Fruit fly (Drosophila melanogaster) whole organism, embryonic: Measurements from ENCODE around the gene Mkp3.

Experiments used
- Abd-B ChIP-seq: fragments of 200-800 bp; sonication (Bioruptor generic); optimal IDR thresholded peaks from 2 replicates; lab custom pipeline; 2018; ENCODE audit warnings: missing biosample characterization, mild to moderate bottlenecking, missing genetic modification characterization, moderate library complexity
- Atf-2 ChIP-seq: fragments of 200-800 bp; sonication (Bioruptor generic); optimal IDR thresholded peaks from 2 replicates; lab custom pipeline; 2016; ENCODE audit warnings: missing biosample characterization, missing genetic modification characterization
- CG10274 ChIP-seq: fragments of 200-800 bp; sonication (Bioruptor generic); optimal IDR thresholded peaks from 3 replicates; lab custom pipeline; 2017; ENCODE audit warnings: missing biosample characterization, mild to moderate bottlenecking, missing genetic modification characterization
- CG10366 ChIP-seq: fragments of 200-800 bp; sonication (Bioruptor generic); IDR thresholded peaks from 2 replicates; pipeline ENCODE4 v1.3.6; 2022; ENCODE audit warnings: missing biosample characterization, missing genetic modification characterization
- CG10431 ChIP-seq: fragments of 200-800 bp; sonication (Bioruptor generic); optimal IDR thresholded peaks from 3 replicates; lab custom pipeline; 2018; ENCODE audit warnings: missing biosample characterization, mild to moderate bottlenecking, missing genetic modification characterization
- CG11723 ChIP-seq: fragments of 200-800 bp; sonication (Bioruptor generic); optimal IDR thresholded peaks from 2 replicates; lab custom pipeline; 2017; ENCODE audit warnings: missing biosample characterization, mild to moderate bottlenecking, missing genetic modification characterization
- CG12104 ChIP-seq: fragments of 200-800 bp; sonication (Bioruptor generic); optimal IDR thresholded peaks from 3 replicates; lab custom pipeline; 2016; ENCODE audit warnings: missing biosample characterization, missing genetic modification characterization
- CG15696 ChIP-seq: fragments of 200-800 bp; sonication (Bioruptor generic); optimal IDR thresholded peaks from 2 replicates; lab custom pipeline; 2019; ENCODE audit warnings: missing biosample characterization, mild to moderate bottlenecking, missing genetic modification characterization, moderate library complexity
- CG17359 ChIP-seq: fragments of 200-800 bp; sonication (Bioruptor generic); optimal IDR thresholded peaks from 3 replicates; lab custom pipeline; 2018; ENCODE audit warnings: missing biosample characterization, mild to moderate bottlenecking, missing genetic modification characterization, moderate library complexity
- CG17385 ChIP-seq: fragments of 200-800 bp; sonication (Bioruptor generic); optimal IDR thresholded peaks from 3 replicates; lab custom pipeline; 2018; ENCODE audit warnings: missing biosample characterization, mild to moderate bottlenecking, missing genetic modification characterization
- CG17568 ChIP-seq: fragments of 200-800 bp; sonication (Bioruptor generic); optimal IDR thresholded peaks from 2 replicates; lab custom pipeline; 2018; ENCODE audit warnings: missing biosample characterization, mild to moderate bottlenecking, missing genetic modification characterization, moderate library complexity
- CG17829 ChIP-seq: fragments of 200-800 bp; optimal IDR thresholded peaks from 2 replicates; lab custom pipeline; 2019; ENCODE audit warnings: missing biosample characterization, mild to moderate bottlenecking, missing genetic modification characterization, moderate library complexity
- CG18764 ChIP-seq: fragments of 200-800 bp; sonication (Bioruptor generic); optimal IDR thresholded peaks from 3 replicates; lab custom pipeline; 2016; ENCODE audit warnings: missing biosample characterization, missing genetic modification characterization
- CG31224 ChIP-seq: fragments of 200-800 bp; sonication (Bioruptor generic); IDR thresholded peaks from 2 replicates; pipeline ENCODE4 v1.3.6; 2022; ENCODE audit warnings: missing biosample characterization, missing genetic modification characterization
- CG32772 ChIP-seq: fragments of 200-800 bp; sonication (Bioruptor generic); IDR thresholded peaks from 2 replicates; pipeline ENCODE4 v1.3.6; 2022; ENCODE audit warnings: missing biosample characterization, missing genetic modification characterization
- CG4820 ChIP-seq: fragments of 200-800 bp; sonication (Bioruptor generic); optimal IDR thresholded peaks from 3 replicates; lab custom pipeline; 2016; ENCODE audit warnings: missing biosample characterization, missing genetic modification characterization
- CG7271 ChIP-seq: fragments of 200-800 bp; sonication (Bioruptor generic); optimal IDR thresholded peaks from 2 replicates; lab custom pipeline; 2018; ENCODE audit warnings: missing biosample characterization, mild to moderate bottlenecking, missing genetic modification characterization, moderate library complexity
- CG7357 ChIP-seq: fragments of 200-800 bp; sonication (Bioruptor generic); IDR thresholded peaks from 3 replicates; pipeline ENCODE4 v1.3.6; 2022; ENCODE audit warnings: missing biosample characterization, missing genetic modification characterization
- CG7786 ChIP-seq: fragments of 200-800 bp; sonication (Bioruptor generic); optimal IDR thresholded peaks from 2 replicates; lab custom pipeline; 2016; ENCODE audit warnings: missing biosample characterization, missing genetic modification characterization
- CG7839 ChIP-seq: fragments of 200-800 bp; sonication (Bioruptor generic); optimal IDR thresholded peaks from 3 replicates; lab custom pipeline; 2018; ENCODE audit warnings: missing biosample characterization, mild to moderate bottlenecking, missing genetic modification characterization, moderate library complexity
- CG8478 ChIP-seq: fragments of >200 bp; optimal IDR thresholded peaks from 2 replicates; lab custom pipeline; 2018
- Doc2 ChIP-seq: fragments of 200-800 bp; sonication (Bioruptor generic); IDR thresholded peaks from 2 replicates; pipeline ENCODE4 v1.3.6; 2022; ENCODE audit warnings: missing biosample characterization, missing genetic modification characterization
- Dp ChIP-seq: fragments of 200-800 bp; sonication (Bioruptor generic); optimal IDR thresholded peaks from 2 replicates; lab custom pipeline; 2018; ENCODE audit warnings: missing biosample characterization, mild to moderate bottlenecking, missing genetic modification characterization, moderate library complexity
- Gsc ChIP-seq: fragments of 200-800 bp; sonication (Bioruptor generic); IDR thresholded peaks from 2 replicates; pipeline ENCODE4 v1.3.6; 2022; ENCODE audit warnings: missing biosample characterization, missing genetic modification characterization
- HLH54F ChIP-seq: fragments of 200-800 bp; sonication (Bioruptor generic); optimal IDR thresholded peaks from 3 replicates; lab custom pipeline; 2016; ENCODE audit warnings: missing biosample characterization, missing genetic modification characterization
- Hey ChIP-seq: fragments of 200-800 bp; sonication (Bioruptor generic); optimal IDR thresholded peaks from 3 replicates; lab custom pipeline; 2018; ENCODE audit warnings: missing biosample characterization, mild to moderate bottlenecking, missing genetic modification characterization
- Hmr ChIP-seq: fragments of 200-800 bp; sonication (Bioruptor generic); optimal IDR thresholded peaks from 3 replicates; lab custom pipeline; 2017; ENCODE audit warnings: mild to moderate bottlenecking, missing biosample characterization, missing genetic modification reagents, missing genetic modification characterization
- Nf-YA ChIP-seq: fragments of 200-800 bp; sonication (Bioruptor generic); IDR thresholded peaks from 2 replicates; pipeline ENCODE4 v1.3.6; 2022; ENCODE audit warnings: missing biosample characterization, missing genetic modification characterization
- Pdp1 ChIP-seq, 2 experiments: fragments of 200-800 bp; sonication (Bioruptor generic); optimal IDR thresholded peaks; 3 replicates each; lab custom pipeline; 2016; ENCODE audit warnings: missing biosample characterization in 2 of 2, missing genetic modification characterization in 2 of 2, mild to moderate bottlenecking in 1 of 2, moderate library complexity in 1 of 2
- Ravus ChIP-seq: fragments of 200-800 bp; sonication (Bioruptor generic); IDR thresholded peaks from 2 replicates; pipeline ENCODE4 v1.3.6; 2022; ENCODE audit warnings: missing biosample characterization, missing genetic modification characterization
- Side ChIP-seq: fragments of 200-800 bp; sonication (Bioruptor generic); optimal IDR thresholded peaks from 2 replicates; lab custom pipeline; 2016; ENCODE audit warnings: missing biosample characterization, missing genetic modification characterization
- Ssrp ChIP-seq: fragments of 200-800 bp; sonication (Bioruptor generic); optimal IDR thresholded peaks from 2 replicates; lab custom pipeline; 2018; ENCODE audit warnings: missing biosample characterization, mild to moderate bottlenecking, missing genetic modification characterization, moderate library complexity
- abd-A ChIP-seq: fragments of 200-800 bp; sonication (Bioruptor generic); optimal IDR thresholded peaks from 3 replicates; lab custom pipeline; 2019; ENCODE audit warnings: missing biosample characterization, mild to moderate bottlenecking, missing genetic modification characterization, moderate library complexity
- amos ChIP-seq: fragments of 200-800 bp; sonication (Bioruptor generic); IDR thresholded peaks from 2 replicates; pipeline ENCODE4 v1.3.6; 2022; ENCODE audit warnings: missing biosample characterization, missing genetic modification characterization; ENCODE audit not compliant: partially characterized antibody
- cad ChIP-seq: fragments of >200 bp; optimal IDR thresholded peaks from 2 replicates; lab custom pipeline; 2017; ENCODE audit warnings: missing biosample characterization, missing genetic modification characterization
- crol ChIP-seq: fragments of 200-800 bp; sonication (Bioruptor generic); IDR thresholded peaks from 2 replicates; pipeline ENCODE4 v1.3.6; 2022; ENCODE audit warnings: missing biosample characterization, missing genetic modification characterization
- crp ChIP-seq, 2 experiments: fragments of 200-800 bp; sonication (Bioruptor generic); optimal IDR thresholded peaks; 2 replicates in 1 of 2; 3 replicates in 1 of 2; lab custom pipeline; 2017; ENCODE audit warnings: missing biosample characterization in 2 of 2, missing genetic modification characterization in 2 of 2, mild to moderate bottlenecking in 1 of 2, moderate library complexity in 1 of 2
- gcm ChIP-seq: fragments of 200-800 bp; sonication (Bioruptor generic); optimal IDR thresholded peaks from 2 replicates; lab custom pipeline; 2019; ENCODE audit warnings: missing biosample characterization, mild to moderate bottlenecking, missing genetic modification characterization, moderate library complexity
- gcm2 ChIP-seq: fragments of 200-800 bp; sonication (Bioruptor generic); optimal IDR thresholded peaks from 2 replicates; lab custom pipeline; 2016; ENCODE audit warnings: missing biosample characterization, missing genetic modification characterization
- gfzf ChIP-seq: fragments of 200-800 bp; sonication (Bioruptor generic); optimal IDR thresholded peaks from 2 replicates; lab custom pipeline; 2016; ENCODE audit warnings: missing biosample characterization, mild to moderate bottlenecking, missing genetic modification characterization, moderate library complexity
- gro ChIP-seq: fragments of 200-800 bp; sonication (Bioruptor generic); optimal IDR thresholded peaks from 2 replicates; lab custom pipeline; 2016; ENCODE audit warnings: missing biosample characterization, missing genetic modification characterization
- h ChIP-seq: fragments of >200 bp; optimal IDR thresholded peaks from 2 replicates; lab custom pipeline; 2017
- her ChIP-seq: fragments of 200-800 bp; sonication (Bioruptor generic); optimal IDR thresholded peaks from 2 replicates; lab custom pipeline; 2016; ENCODE audit warnings: missing biosample characterization, missing genetic modification characterization
- hth ChIP-seq: fragments of >200 bp; optimal IDR thresholded peaks from 2 replicates; lab custom pipeline; 2017; ENCODE audit warnings: inconsistent platforms
- jing ChIP-seq: fragments of 200-800 bp; sonication (Bioruptor generic); optimal IDR thresholded peaks from 2 replicates; lab custom pipeline; 2018; ENCODE audit warnings: missing biosample characterization, mild to moderate bottlenecking, missing genetic modification characterization
- lbe ChIP-seq: fragments of 200-800 bp; sonication (Bioruptor generic); optimal IDR thresholded peaks from 2 replicates; lab custom pipeline; 2016; ENCODE audit warnings: missing biosample characterization, mild to moderate bottlenecking, missing genetic modification characterization
- nom ChIP-seq: fragments of 200-800 bp; sonication (Bioruptor generic); optimal IDR thresholded peaks from 2 replicates; lab custom pipeline; 2017; ENCODE audit warnings: missing biosample characterization, missing genetic modification characterization, mild to moderate bottlenecking, moderate library complexity, missing genetic modification reagents
- otp ChIP-seq: fragments of 200-800 bp; sonication (Bioruptor generic); IDR thresholded peaks from 3 replicates; pipeline ENCODE4, ENCODE4 v1.3.6; 2022; ENCODE audit warnings: missing biosample characterization, missing genetic modification characterization
- pb ChIP-seq: fragments of 200-800 bp; sonication (Bioruptor generic); optimal IDR thresholded peaks from 3 replicates; lab custom pipeline; 2016; ENCODE audit warnings: missing biosample characterization, missing genetic modification characterization
- scrt ChIP-seq: fragments of 200-800 bp; sonication (Bioruptor generic); optimal IDR thresholded peaks from 2 replicates; lab custom pipeline; 2018; ENCODE audit warnings: missing biosample characterization, mild to moderate bottlenecking, missing genetic modification characterization, moderate library complexity
- wek ChIP-seq: fragments of 200-800 bp; sonication (Bioruptor generic); optimal IDR thresholded peaks from 3 replicates; lab custom pipeline; 2018; ENCODE audit warnings: missing biosample characterization, mild to moderate bottlenecking, missing genetic modification characterization, moderate library complexity

Mkp3 gene

DNA sequence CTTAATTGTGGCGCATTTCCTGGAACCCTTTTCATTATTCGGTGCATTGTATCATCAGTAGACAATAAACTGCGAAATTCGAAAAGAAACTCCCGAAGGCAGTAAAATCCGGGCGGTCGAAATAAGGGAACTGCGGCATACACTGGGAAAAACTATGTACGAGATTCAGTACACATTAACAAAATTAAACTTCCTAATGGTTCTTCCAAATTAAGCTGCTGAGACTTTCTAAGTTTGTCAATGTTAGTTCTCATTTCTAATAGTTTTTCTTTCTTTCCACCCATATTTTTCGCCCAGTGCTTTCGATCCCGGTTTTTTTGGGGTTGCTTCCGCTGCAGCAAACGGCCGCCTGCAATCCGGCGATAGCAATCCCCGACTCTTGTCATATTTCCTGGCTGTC lies 61.4 kb downstream of the Mkp3 start (continued):
- no peak for TF ChIP-seq crol (GFP tag; lab: Robert Waterston, UW)
- peak; percentile 85 for TF ChIP-seq CG32772 (GFP tag; lab: Robert Waterston, UW)
- peak; percentile 51 for TF ChIP-seq Abd-B (GFP tag; lab: Kevin White, UChicago)
- TF ChIP-seq CG10431 (GFP tag; lab: Kevin White, UChicago) = peak; percentile 72
- TF ChIP-seq Nf-YA (GFP tag; lab: Robert Waterston, UW) = 0 out of 2 replicates have a peak, but pooled peaks have one; percentile 39
- no peak for TF ChIP-seq CG8478 (lab: Kevin White, UChicago)
- TF ChIP-seq CG17359 (tag; lab: Kevin White, UChicago) = peak; percentile 83
- TF ChIP-seq Dp (GFP tag; lab: Kevin White, UChicago) = no peak
- TF ChIP-seq CG17385 (GFP tag; lab: Kevin White, UChicago) = peak; percentile 73
- TF ChIP-seq CG17829 (tag; lab: Kevin White, UChicago) = peak; percentile 86
- no peak for TF ChIP-seq h (lab: Kevin White, UChicago)
- no peak for TF ChIP-seq amos (GFP tag; lab: Robert Waterston, UW)
- no peak for TF ChIP-seq Hey (tag; lab: Kevin White, UChicago)
- peak; percentile 87 for TF ChIP-seq otp
- no peak for TF ChIP-seq hth (lab: Kevin White, UChicago)
- peak; percentile 50 for TF ChIP-seq HLH54F
- peak; percentile 77 for TF ChIP-seq CG10366
- TF ChIP-seq jing (GFP tag; lab: Kevin White, UChicago) = peak; percentile 64
- TF ChIP-seq CG15696 (tag; lab: Kevin White, UChicago) = peak; percentile 61
- TF ChIP-seq nom (GFP tag; lab: Kevin White, UChicago) = no peak
- 0 out of 2 replicates have a peak, but pooled peaks have one; percentile 12 for TF ChIP-seq Doc2 (GFP tag; lab: Robert Waterston, UW)
- TF ChIP-seq gfzf (GFP tag; lab: Kevin White, UChicago) = no peak
- no peak for TF ChIP-seq gro (GFP tag; lab: Kevin White, UChicago)
- TF ChIP-seq gcm2 (GFP tag; lab: Kevin White, UChicago) = peak; percentile 76
- peak; percentile 9 for TF ChIP-seq her (GFP tag; lab: Kevin White, UChicago)
- TF ChIP-seq Side (GFP tag; lab: Kevin White, UChicago) = peak; percentile 71
- TF ChIP-seq gcm (GFP tag; lab: Kevin White, UChicago) = peak; percentile 64
- TF ChIP-seq CG18764 (GFP tag; lab: Kevin White, UChicago) = peak; percentile 54
- peak; percentile 70 for TF ChIP-seq CG11723
- peak; percentile 75 for TF ChIP-seq Ssrp (tag; lab: Kevin White, UChicago)
- TF ChIP-seq CG17568 (GFP tag; lab: Kevin White, UChicago) = peak; percentile 65
- peak; percentile 74 for TF ChIP-seq Atf-2
- TF ChIP-seq wek (GFP tag; lab: Kevin White, UChicago) = no peak
- TF ChIP-seq CG7271 = no peak
- 0 out of 2 replicates have a peak, but pooled peaks have one; percentile 29 for TF ChIP-seq Gsc (GFP tag; lab: Robert Waterston, UW)
- TF ChIP-seq lbe (GFP tag; lab: Kevin White, UChicago) = no peak
- TF ChIP-seq CG31224 (GFP tag; lab: Robert Waterston, UW) = no peak
- no peak for TF ChIP-seq abd-A (tag; lab: Kevin White, UChicago)
- peak; percentile 71 for TF ChIP-seq CG7786 (GFP tag; lab: Kevin White, UChicago)
- peak; percentile 33; the same call in 1 of the 2 replicates for TF ChIP-seq Ravus (GFP tag; lab: Robert Waterston, UW)
- peak; percentile 61 for TF ChIP-seq pb (GFP tag; lab: Kevin White, UChicago)
- TF ChIP-seq CG12104 (GFP tag; lab: Kevin White, UChicago) = peak; percentile 55
- peak; percentile 56 for TF ChIP-seq scrt (GFP tag; lab: Kevin White, UChicago)
- TF ChIP-seq CG4820 = peak; percentile 89
- TF ChIP-seq CG7357 (GFP tag; lab: Robert Waterston, UW) = peak; percentile 59; the same call in 1 of the 3 replicates
- TF ChIP-seq CG7839 (tag; lab: Kevin White, UChicago) = peak; percentile 81
- TF ChIP-seq CG10274 = peak; percentile 27
- TF ChIP-seq crp (GFP tag; optimal IDR thresholded peaks at IDR 0.05; lab: Kevin White, UChicago) = peak in 1 of 2 experiments; percentile 30
- TF ChIP-seq Pdp1 (GFP tag; optimal IDR thresholded peaks at IDR 0.05; lab: Kevin White, UChicago) = peak; percentile 63 to 70
- TF ChIP-seq Hmr (GFP tag; lab: Kevin White, UChicago) = peak; percentile 16
- TF ChIP-seq cad (GFP tag; lab: Kevin White, UChicago) = no peak
